Fruit fly (Drosophila melanogaster): Measurements from ENCODE around the gene CG32221.
A peak's percentile ranks its signal among the peaks of the same experiment; 100 is the strongest.

Gene CG32221

dm6 chr3L:19794203-19794802, 40.2 kb upstream of the CG32221 start (continued):
- TF ChIP-seq CG15514 (GFP tag; optimal IDR thresholded peaks at IDR 0.05) (no peak), caup (GFP tag; optimal IDR thresholded peaks at IDR 0.05; ENCODE audit: severe bottlenecking) (peak; percentile 91), CG6683 (GFP tag; optimal IDR thresholded peaks at IDR 0.05) (peak; percentile 66), CG9876 (GFP tag; optimal IDR thresholded peaks at IDR 0.05) (peak; percentile 12), CG10431 (GFP tag; optimal IDR thresholded peaks at IDR 0.05) (peak; percentile 72), zf30C (GFP tag; optimal IDR thresholded peaks at IDR 0.05) (no peak), exex (tag; optimal IDR thresholded peaks at IDR 0.05) (peak; percentile 68), CG34376 (GFP tag; optimal IDR thresholded peaks at IDR 0.05) (peak; percentile 92), CG6689 (GFP tag; IDR thresholded peaks at IDR 0.05) (peak; percentile 56; the same call in 1 of the 2 replicates), tll (GFP tag; optimal IDR thresholded peaks at IDR 0.05) (no peak), CG18011 (GFP tag; optimal IDR thresholded peaks at IDR 0.05) (peak; percentile 74), Max (GFP tag; optimal IDR thresholded peaks at IDR 0.05) (peak; percentile 83), Sin3A (optimal IDR thresholded peaks at IDR 0.05) (no peak), CG16815 (GFP tag; optimal IDR thresholded peaks at IDR 0.05) (peak; percentile 72), fd102C (GFP tag; optimal IDR thresholded peaks at IDR 0.05) (no peak), tna (GFP tag; IDR thresholded peaks at IDR 0.05; ENCODE audit: partially characterized antibody) (peak; percentile 18; the same call in 1 of the 2 replicates), Side (GFP tag; optimal IDR thresholded peaks at IDR 0.05) (peak; percentile 83), CG30403 (GFP tag; optimal IDR thresholded peaks at IDR 0.05) (peak; percentile 88), ftz-f1 (GFP tag; optimal IDR thresholded peaks at IDR 0.05) (no peak), CG18619 (GFP tag; optimal IDR thresholded peaks at IDR 0.05) (peak; percentile 90), scrt (GFP tag; optimal IDR thresholded peaks at IDR 0.05) (peak; percentile 76), Sox100B (GFP tag; optimal IDR thresholded peaks at IDR 0.05) (peak; percentile 94), her (GFP tag; optimal IDR thresholded peaks at IDR 0.05) (peak; percentile 73), amos (GFP tag; IDR thresholded peaks at IDR 0.05; ENCODE audit: partially characterized antibody) (no peak; the same call in 1 of the 2 replicates), emc (GFP tag; optimal IDR thresholded peaks at IDR 0.05) (peak; percentile 36), CG11398 (GFP tag; optimal IDR thresholded peaks at IDR 0.05) (peak; percentile 27), CG15696 (tag; optimal IDR thresholded peaks at IDR 0.05) (peak; percentile 30), CG5245 (GFP tag; optimal IDR thresholded peaks at IDR 0.05) (peak; percentile 44), CG11456 (GFP tag; IDR thresholded peaks at IDR 0.05) (peak; percentile 40; the same call in 2 of the 3 replicates), h (optimal IDR thresholded peaks at IDR 0.05) (no peak), CG2202 (tag; optimal IDR thresholded peaks at IDR 0.05) (peak; percentile 53), Ets97D (GFP tag; optimal IDR thresholded peaks at IDR 0.05) (peak; percentile 44), CTCF (GFP tag; optimal IDR thresholded peaks at IDR 0.05) (no peak), CG6272 (GFP tag; IDR thresholded peaks at IDR 0.05) (peak; percentile 64; the same call in 1 of the 2 replicates), en (GFP tag; optimal IDR thresholded peaks at IDR 0.05) (peak; percentile 19), Tbp (GFP tag; optimal IDR thresholded peaks at IDR 0.05) (no peak), H2.0 (GFP tag; IDR thresholded peaks at IDR 0.05) (peak; percentile 36; the same call in 1 of the 2 replicates), CG7963 (GFP tag; IDR thresholded peaks at IDR 0.05; ENCODE audit: partially characterized antibody) (peak; percentile 35; the same call in 1 of the 3 replicates), lov (optimal IDR thresholded peaks at IDR 0.05) (no peak), lov (GFP tag; IDR thresholded peaks at IDR 0.05) (peak; percentile 84; the same call in 2 of the 3 replicates), jigr1 (GFP tag; IDR thresholded peaks at IDR 0.05) (0 out of 3 replicates have a peak, but pooled peaks have one; percentile 28), NfI (GFP tag; optimal IDR thresholded peaks at IDR 0.05) (peak; percentile 87), nmo (GFP tag; optimal IDR thresholded peaks at IDR 0.05) (peak; percentile 92), tio (GFP tag; optimal IDR thresholded peaks at IDR 0.05) (peak; percentile 82), CG18599 (GFP tag; optimal IDR thresholded peaks at IDR 0.05) (peak; percentile 91), CG7786 (GFP tag; optimal IDR thresholded peaks at IDR 0.05) (peak; percentile 81), ewg (GFP tag; optimal IDR thresholded peaks at IDR 0.05) (peak; percentile 79), CG13624 (GFP tag; optimal IDR thresholded peaks at IDR 0.05) (peak; percentile 85), Antp (GFP tag; optimal IDR thresholded peaks at IDR 0.05) (peak; percentile 76)
